Fruit fly (Drosophila melanogaster) whole organism, embryonic: Measurements from ENCODE around the gene Hex-t2.

Experiments used
- Atf6 ChIP-seq: fragments of 200-800 bp; sonication (Bioruptor generic); IDR thresholded peaks from 2 replicates; pipeline ENCODE4 v1.3.6; 2022; ENCODE audit warnings: missing biosample characterization, missing genetic modification characterization
- CG11085 ChIP-seq: fragments of 200-800 bp; sonication (Bioruptor generic); IDR thresholded peaks from 2 replicates; pipeline ENCODE4 v1.3.6; 2022; ENCODE audit warnings: missing biosample characterization, missing genetic modification characterization
- CG11398 ChIP-seq: fragments of 200-800 bp; sonication (Bioruptor generic); optimal IDR thresholded peaks from 2 replicates; lab custom pipeline; 2016; ENCODE audit warnings: missing biosample characterization, missing genetic modification characterization
- CG11695 ChIP-seq: fragments of 200-800 bp; sonication (Bioruptor generic); IDR thresholded peaks from 3 replicates; pipeline ENCODE4 v1.3.6; 2022; ENCODE audit warnings: missing biosample characterization, missing genetic modification characterization
- CG12744 ChIP-seq: fragments of 200-800 bp; sonication (Bioruptor generic); optimal IDR thresholded peaks from 2 replicates; lab custom pipeline; 2016; ENCODE audit warnings: missing biosample characterization, missing genetic modification characterization
- CG13424 ChIP-seq: fragments of 200-800 bp; sonication (Bioruptor generic); optimal IDR thresholded peaks from 2 replicates; lab custom pipeline; 2019; ENCODE audit warnings: missing biosample characterization, mild to moderate bottlenecking, missing genetic modification characterization, moderate library complexity
- CG15479 ChIP-seq: fragments of 200-800 bp; sonication (Bioruptor generic); optimal IDR thresholded peaks from 3 replicates; lab custom pipeline; 2019; ENCODE audit warnings: missing biosample characterization, mild to moderate bottlenecking, missing genetic modification characterization, moderate library complexity
- CG1602 ChIP-seq: fragments of 200-800 bp; sonication (Bioruptor generic); optimal IDR thresholded peaks from 3 replicates; lab custom pipeline; 2016; ENCODE audit warnings: missing biosample characterization, missing genetic modification characterization
- CG17612 ChIP-seq: fragments of 200-800 bp; sonication (Bioruptor generic); IDR thresholded peaks from 2 replicates; pipeline ENCODE4 v1.3.6; 2022; ENCODE audit warnings: missing biosample characterization, missing genetic modification characterization
- CG2120 ChIP-seq: fragments of 200-800 bp; sonication (Bioruptor generic); optimal IDR thresholded peaks from 3 replicates; lab custom pipeline; 2016; ENCODE audit warnings: missing biosample characterization, missing genetic modification characterization
- CG2129 ChIP-seq: fragments of 200-800 bp; sonication (Bioruptor generic); IDR thresholded peaks from 2 replicates; pipeline ENCODE4 v1.3.6; 2022; ENCODE audit warnings: missing biosample characterization, missing genetic modification characterization; ENCODE audit not compliant: partially characterized antibody
- CG30020 ChIP-seq: fragments of 200-800 bp; optimal IDR thresholded peaks from 2 replicates; lab custom pipeline; 2019; ENCODE audit warnings: missing biosample characterization, mild to moderate bottlenecking, missing genetic modification characterization, moderate library complexity
- CG32532 ChIP-seq: fragments of 200-800 bp; sonication (Bioruptor generic); IDR thresholded peaks from 2 replicates; pipeline ENCODE4 v1.3.6; 2022; ENCODE audit warnings: missing biosample characterization, missing genetic modification characterization
- CG4328 ChIP-seq: fragments of 200-800 bp; sonication (Bioruptor generic); optimal IDR thresholded peaks from 3 replicates; lab custom pipeline; 2017; ENCODE audit warnings: missing biosample characterization, missing genetic modification reagents, missing genetic modification characterization
- CG4617 ChIP-seq: fragments of 200-800 bp; sonication (Bioruptor generic); optimal IDR thresholded peaks from 3 replicates; lab custom pipeline; 2016; ENCODE audit warnings: missing biosample characterization, missing genetic modification characterization, borderline replicate concordance
- CG5180 ChIP-seq: fragments of 200-800 bp; sonication (Bioruptor generic); optimal IDR thresholded peaks from 3 replicates; lab custom pipeline; 2017; ENCODE audit warnings: missing biosample characterization, missing genetic modification characterization, mild to moderate bottlenecking, moderate library complexity, missing genetic modification reagents
- CG7745 ChIP-seq: fragments of 200-800 bp; sonication (Bioruptor generic); optimal IDR thresholded peaks from 2 replicates; lab custom pipeline; 2018; ENCODE audit warnings: missing biosample characterization, mild to moderate bottlenecking, missing genetic modification characterization, moderate library complexity
- CG8290 ChIP-seq, 3 experiments: fragments of 200-800 bp; sonication (Bioruptor generic); optimal IDR thresholded peaks; 2 replicates each; lab custom pipeline; 2016 to 2019; ENCODE audit warnings: missing biosample characterization in 3 of 3, missing genetic modification characterization in 3 of 3, mild to moderate bottlenecking in 2 of 3, moderate library complexity in 1 of 3
- CG8765 ChIP-seq: fragments of 200-800 bp; sonication (Bioruptor generic); IDR thresholded peaks from 2 replicates; pipeline ENCODE4 v1.3.6; 2022; ENCODE audit warnings: missing biosample characterization, missing genetic modification characterization
- CG9609 ChIP-seq: fragments of 200-800 bp; sonication (Bioruptor generic); optimal IDR thresholded peaks from 3 replicates; lab custom pipeline; 2016; ENCODE audit warnings: missing biosample characterization, missing genetic modification characterization
- CHES-1-like ChIP-seq: fragments of 200-800 bp; sonication (Bioruptor generic); optimal IDR thresholded peaks from 2 replicates; lab custom pipeline; 2016; ENCODE audit warnings: missing biosample characterization, missing genetic modification characterization
- Drgx ChIP-seq: fragments of 200-800 bp; sonication (Bioruptor generic); IDR thresholded peaks from 2 replicates; pipeline ENCODE4 v1.3.6; 2022; ENCODE audit warnings: missing biosample characterization, missing genetic modification characterization
- E2f2 ChIP-seq: fragments of 200-800 bp; sonication (Bioruptor generic); IDR thresholded peaks from 2 replicates; pipeline ENCODE4 v1.3.6; 2022; ENCODE audit warnings: missing biosample characterization, missing genetic modification characterization
- Hr51 ChIP-seq, 2 experiments: fragments of 200-800 bp; sonication (Bioruptor generic); optimal IDR thresholded peaks; 2 replicates in 1 of 2; 3 replicates in 1 of 2; lab custom pipeline; 2016 to 2018; ENCODE audit warnings: missing biosample characterization in 2 of 2, missing genetic modification characterization in 2 of 2, mild to moderate bottlenecking in 1 of 2, moderate library complexity in 1 of 2
- Med ChIP-seq: fragments of 200-800 bp; sonication (Bioruptor generic); peaks from one replicate; lab custom pipeline; 2016; ENCODE audit warnings: missing biosample characterization, missing genetic modification characterization, mild to moderate bottlenecking, inconsistent platforms, moderate library complexity
- Meics ChIP-seq: fragments of 200-800 bp; sonication (Bioruptor generic); optimal IDR thresholded peaks from 2 replicates; lab custom pipeline; 2017; ENCODE audit warnings: missing biosample characterization, mild to moderate bottlenecking, missing genetic modification characterization
- NFAT ChIP-seq: fragments of 200-800 bp; sonication (Bioruptor generic); IDR thresholded peaks from 2 replicates; pipeline ENCODE4 v1.3.6; 2022; ENCODE audit warnings: missing biosample characterization, missing genetic modification characterization
- Nf-YB ChIP-seq: fragments of 200-800 bp; sonication (Bioruptor generic); optimal IDR thresholded peaks from 3 replicates; lab custom pipeline; 2019; ENCODE audit warnings: missing biosample characterization, mild to moderate bottlenecking, missing genetic modification characterization, moderate library complexity
- Sox102F ChIP-seq: fragments of 200-800 bp; sonication (Bioruptor generic); optimal IDR thresholded peaks from 2 replicates; lab custom pipeline; 2018; ENCODE audit warnings: missing biosample characterization, mild to moderate bottlenecking, missing genetic modification characterization, moderate library complexity
- TFAM ChIP-seq: fragments of 200-800 bp; sonication (Bioruptor generic); optimal IDR thresholded peaks from 2 replicates; lab custom pipeline; 2017; ENCODE audit warnings: missing biosample characterization, missing genetic modification characterization, inconsistent platforms
- ab ChIP-seq: fragments of 200-800 bp; sonication (Bioruptor generic); optimal IDR thresholded peaks from 2 replicates; lab custom pipeline; 2016; ENCODE audit warnings: missing biosample characterization, missing genetic modification characterization
- bsh ChIP-seq, 2 experiments: fragments of 200-800 bp; sonication (Bioruptor generic); optimal IDR thresholded peaks; 2 replicates each; lab custom pipeline; 2017 to 2018; ENCODE audit warnings: mild to moderate bottlenecking in 2 of 2, missing biosample characterization in 2 of 2, missing genetic modification characterization in 2 of 2, moderate library complexity in 1 of 2
- dmrt99B ChIP-seq: fragments of 200-800 bp; sonication (Bioruptor generic); optimal IDR thresholded peaks from 2 replicates; lab custom pipeline; 2018; ENCODE audit warnings: missing biosample characterization, mild to moderate bottlenecking, missing genetic modification characterization, moderate library complexity
- grau ChIP-seq: fragments of 200-800 bp; optimal IDR thresholded peaks from 3 replicates; lab custom pipeline; 2019; ENCODE audit warnings: missing biosample characterization, mild to moderate bottlenecking, missing genetic modification characterization, moderate library complexity
- kah ChIP-seq: fragments of 200-800 bp; sonication (Bioruptor generic); optimal IDR thresholded peaks from 2 replicates; lab custom pipeline; 2018; ENCODE audit warnings: missing biosample characterization, mild to moderate bottlenecking, missing genetic modification characterization
- lilli ChIP-seq: fragments of 200-800 bp; sonication (Bioruptor generic); optimal IDR thresholded peaks from 3 replicates; lab custom pipeline; 2016; ENCODE audit warnings: missing biosample characterization, missing genetic modification characterization
- mld ChIP-seq: fragments of 200-800 bp; sonication (Bioruptor generic); IDR thresholded peaks from 3 replicates; pipeline ENCODE4 v1.3.6; 2022; ENCODE audit warnings: missing biosample characterization, missing genetic modification characterization; ENCODE audit not compliant: partially characterized antibody
- nom ChIP-seq: fragments of 200-800 bp; sonication (Bioruptor generic); optimal IDR thresholded peaks from 2 replicates; lab custom pipeline; 2017; ENCODE audit warnings: missing biosample characterization, missing genetic modification characterization, mild to moderate bottlenecking, moderate library complexity, missing genetic modification reagents
- odd ChIP-seq: fragments of 200-800 bp; sonication (Bioruptor generic); optimal IDR thresholded peaks from 2 replicates; lab custom pipeline; 2017; ENCODE audit warnings: missing biosample characterization, mild to moderate bottlenecking, missing genetic modification characterization
- pan ChIP-seq, 4 experiments: fragments of >200 bp in 3 of 4; fragments of 200-800 bp in 1 of 4; sonication (Bioruptor generic) in 1 of 4; optimal IDR thresholded peaks in 3 of 4; IDR thresholded peaks in 1 of 4; 2 replicates each; pipeline versions ENCODE4 v1.3.6 to Lab custom; 2017 to 2022; ENCODE audit warnings: missing biosample characterization in 2 of 4, missing genetic modification characterization in 2 of 4, mixed read lengths in 1 of 4
- prd ChIP-seq, 3 experiments: fragments of >200 bp in 2 of 3; fragments of 200-800 bp in 1 of 3; sonication (Bioruptor generic) in 1 of 3; optimal IDR thresholded peaks in 2 of 3; IDR thresholded peaks in 1 of 3; 2 replicates in 2 of 3; 3 replicates in 1 of 3; pipeline versions ENCODE4 v1.3.6 to Lab custom; 2017 to 2022; ENCODE audit warnings: missing biosample characterization in 1 of 3, missing genetic modification characterization in 1 of 3
- row ChIP-seq: fragments of 200-800 bp; sonication (Bioruptor generic); IDR thresholded peaks from 3 replicates; pipeline ENCODE4 v1.3.6; 2022; ENCODE audit warnings: missing biosample characterization, missing genetic modification characterization
- salm ChIP-seq: fragments of 200-800 bp; sonication (Bioruptor generic); optimal IDR thresholded peaks from 2 replicates; lab custom pipeline; 2018; ENCODE audit warnings: missing biosample characterization, mild to moderate bottlenecking, missing genetic modification characterization
- sens ChIP-seq: fragments of 200-800 bp; sonication (Bioruptor generic); peaks from one replicate; lab custom pipeline; 2016; ENCODE audit warnings: missing biosample characterization, missing genetic modification characterization
- seq ChIP-seq: fragments of 200-800 bp; sonication (Bioruptor generic); IDR thresholded peaks from 2 replicates; pipeline ENCODE4 v1.3.6; 2022; ENCODE audit warnings: missing biosample characterization, missing genetic modification characterization
- stc ChIP-seq: fragments of 200-800 bp; sonication (Bioruptor generic); IDR thresholded peaks from 2 replicates; pipeline ENCODE4 v1.3.6; 2022; ENCODE audit warnings: missing biosample characterization, missing genetic modification characterization
- tgo ChIP-seq: fragments of 200-800 bp; sonication (Bioruptor generic); IDR thresholded peaks from 3 replicates; pipeline ENCODE4 v1.3.6; 2022; ENCODE audit warnings: missing biosample characterization, missing genetic modification characterization
- tx ChIP-seq: fragments of 200-800 bp; sonication (Bioruptor generic); optimal IDR thresholded peaks from 2 replicates; lab custom pipeline; 2016; ENCODE audit warnings: missing biosample characterization, missing genetic modification characterization
- vvl ChIP-seq: fragments of 200-800 bp; sonication (Bioruptor generic); IDR thresholded peaks from 2 replicates; pipeline ENCODE4 v1.3.6; 2022; ENCODE audit warnings: missing biosample characterization, missing genetic modification characterization
- zf30C ChIP-seq: fragments of 200-800 bp; sonication (Bioruptor generic); optimal IDR thresholded peaks from 3 replicates; lab custom pipeline; 2018; ENCODE audit warnings: missing biosample characterization, mild to moderate bottlenecking, missing genetic modification characterization

Hex-t2 gene

dm6 chr3R:26499136-26499535 lies 48.7 kb downstream of the Hex-t2 start (continued):
- no peak for TF ChIP-seq CG11085 (GFP tag; lab: Robert Waterston, UW)
- no peak for TF ChIP-seq seq (GFP tag; lab: Robert Waterston, UW)
- no peak for TF ChIP-seq CG32532 (GFP tag; lab: Robert Waterston, UW)
- TF ChIP-seq pan (optimal IDR thresholded peaks at IDR 0.05; lab: Kevin White, UChicago) = no peak
- peak in 1 of 2 experiments; percentile 20 for TF ChIP-seq pan (GFP tag; optimal IDR thresholded peaks at IDR 0.05 in 1 of 2, IDR thresholded peaks at IDR 0.05 in 1 of 2)
- TF ChIP-seq Atf6 (GFP tag; lab: Robert Waterston, UW) = no peak
- TF ChIP-seq mld (GFP tag; lab: Robert Waterston, UW) = no peak
- no peak for TF ChIP-seq CG11398 (GFP tag; lab: Kevin White, UChicago)
- no peak for TF ChIP-seq CG8290 (GFP tag; optimal IDR thresholded peaks at IDR 0.05; lab: Kevin White, UChicago)
- peak in 1 of 2 experiments; percentile 13 for TF ChIP-seq CG8290 (tag; optimal IDR thresholded peaks at IDR 0.05; lab: Kevin White, UChicago)
- TF ChIP-seq CG30020 (tag; lab: Kevin White, UChicago) = no peak
- peak; percentile 14 for TF ChIP-seq CG13424 (tag; lab: Kevin White, UChicago)
- no peak for TF ChIP-seq CHES-1-like (GFP tag; lab: Kevin White, UChicago)
- TF ChIP-seq vvl (GFP tag; lab: Robert Waterston, UW) = no peak
- TF ChIP-seq Med (GFP tag; lab: Kevin White, UChicago) = peak; percentile 76
- no peak for TF ChIP-seq CG9609 (GFP tag; lab: Kevin White, UChicago)
- no peak for TF ChIP-seq Hr51 (GFP tag; optimal IDR thresholded peaks at IDR 0.05; lab: Kevin White, UChicago)
- TF ChIP-seq stc (GFP tag; lab: Robert Waterston, UW) = no peak
- TF ChIP-seq CG11695 (GFP tag; lab: Robert Waterston, UW) = no peak
- no peak for TF ChIP-seq CG7745
- peak; percentile 18 for TF ChIP-seq dmrt99B
- no peak for TF ChIP-seq zf30C (GFP tag; lab: Kevin White, UChicago)
- peak; percentile 6 for TF ChIP-seq grau (tag; lab: Kevin White, UChicago)
- no peak for TF ChIP-seq odd
- 0 out of 3 replicates have a peak, but pooled peaks have one; percentile 40 for TF ChIP-seq row (GFP tag; lab: Robert Waterston, UW)
- TF ChIP-seq kah (GFP tag; lab: Kevin White, UChicago) = no peak
- no peak for TF ChIP-seq CG4328 (GFP tag; lab: Kevin White, UChicago)
- peak; percentile 20 for TF ChIP-seq sens (GFP tag; lab: Kevin White, UChicago)
- TF ChIP-seq CG5180 (GFP tag; lab: Kevin White, UChicago) = no peak
- TF ChIP-seq CG2120 (GFP tag; lab: Kevin White, UChicago) = peak; percentile 14
- no peak for TF ChIP-seq CG15479 (GFP tag; lab: Kevin White, UChicago)
- 0 out of 3 replicates have a peak, but pooled peaks have one; percentile 20 for TF ChIP-seq tgo

- TF ChIP-seq CG17612 (GFP tag; lab: Robert Waterston, UW) = no peak
- TF ChIP-seq bsh (GFP tag; optimal IDR thresholded peaks at IDR 0.05; lab: Kevin White, UChicago) = peak in 1 of 2 experiments; percentile 27
- no peak for TF ChIP-seq Nf-YB (GFP tag; lab: Kevin White, UChicago)
- no peak for TF ChIP-seq CG12744 (GFP tag; lab: Kevin White, UChicago)
- no peak for TF ChIP-seq ab (GFP tag; lab: Kevin White, UChicago)
- no peak for TF ChIP-seq prd (optimal IDR thresholded peaks at IDR 0.05; lab: Kevin White, UChicago)
- TF ChIP-seq prd (GFP tag; IDR thresholded peaks at IDR 0.05; lab: Robert Waterston, UW) = no peak
- TF ChIP-seq CHES-1-like (GFP tag; lab: Kevin White, UChicago) = no peak
- TF ChIP-seq Meics (GFP tag; lab: Kevin White, UChicago) = no peak
- no peak for TF ChIP-seq salm (tag; lab: Kevin White, UChicago)
- no peak for TF ChIP-seq tx (GFP tag; lab: Kevin White, UChicago)
- no peak for TF ChIP-seq CG2129 (GFP tag; lab: Robert Waterston, UW)
- peak; percentile 74 for TF ChIP-seq Drgx (GFP tag; lab: Robert Waterston, UW)
- no peak for TF ChIP-seq TFAM (GFP tag; lab: Kevin White, UChicago)
- no peak for TF ChIP-seq Sox102F (GFP tag; lab: Kevin White, UChicago)
- no peak for TF ChIP-seq CG1602 (GFP tag; lab: Kevin White, UChicago)
- no peak for TF ChIP-seq nom
- TF ChIP-seq E2f2 = no peak
- no peak for TF ChIP-seq CG4617
- TF ChIP-seq NFAT (GFP tag; lab: Robert Waterston, UW) = no peak
- TF ChIP-seq lilli (GFP tag; lab: Kevin White, UChicago) = no peak
- TF ChIP-seq CG8765 = no peak
Observed at dm6 chr3R:26500355-26500754, 49.9 kb downstream of the Hex-t2 start.
